Worm (Caenorhabditis elegans) whole organism, L4/young adult: ENCODE data around the gene F31D5.2.

Experiments used
- W03F9.2 ChIP-seq: fragments of 150-350 bp; optimal IDR thresholded peaks from 2 replicates; lab custom pipeline; 2014; ENCODE audit warnings: missing biosample characterization, missing genetic modification characterization
- dao-5 ChIP-seq: sonication (generic microtip); optimal IDR thresholded peaks from 2 replicates; lab custom pipeline; 2016; ENCODE audit warnings: missing genotype, missing genetic modification characterization, moderate library complexity, missing compliant biosample characterization
- him-1 ChIP-seq: sonication (generic microtip); optimal IDR thresholded peaks from 2 replicates; lab custom pipeline; 2016; ENCODE audit warnings: missing genotype, missing genetic modification reagents, missing genetic modification characterization, missing compliant biosample characterization

ce11 chrII:4179897-4180296 is 35.5 kb upstream of the F31D5.2 start, which contains the start of gene R03H10.1:
- TF ChIP-seq him-1 (tag; lab: Kevin White, UChicago) (no peak), dao-5 (tag; lab: Kevin White, UChicago) (no peak), W03F9.2 (no peak)
